Worm (Caenorhabditis elegans) whole organism, L2 larva: ENCODE results near the gene R03D7.15.

Experiments
- alr-1 ChIP-seq: fragments of 150-350 bp; optimal IDR thresholded peaks from 2 replicates; lab custom pipeline; 2014; ENCODE audit warnings: missing biosample characterization, missing genetic modification characterization
- ceh-82 ChIP-seq: fragments of 150-350 bp; optimal IDR thresholded peaks from 2 replicates; lab custom pipeline; 2014; ENCODE audit warnings: missing biosample characterization, missing genetic modification characterization
- egl-27 ChIP-seq: sonication (generic microtip); optimal IDR thresholded peaks from 3 replicates; lab custom pipeline; 2017; ENCODE audit warnings: missing biosample characterization, missing genetic modification reagents, missing genetic modification characterization
- lin-13 ChIP-seq: fragments of 150-350 bp; optimal IDR thresholded peaks from 2 replicates; lab custom pipeline; 2014; ENCODE audit warnings: missing biosample characterization, missing genetic modification reagents, missing genetic modification characterization
- mdl-1 ChIP-seq, 2 experiments: fragments of 150-350 bp in 1 of 2; sonication (generic microtip) in 1 of 2; optimal IDR thresholded peaks; 2 replicates each; lab custom pipeline; 2017; ENCODE audit warnings: missing biosample characterization in 2 of 2, missing genetic modification characterization in 2 of 2
- nhr-11 ChIP-seq: fragments of 150-350 bp; optimal IDR thresholded peaks from 2 replicates; lab custom pipeline; 2014; ENCODE audit warnings: missing biosample characterization, missing genetic modification characterization
- nhr-25 ChIP-seq: fragments of 150-350 bp; sonication (generic microtip); optimal IDR thresholded peaks from 3 replicates; lab custom pipeline; 2014; ENCODE audit warnings: missing biosample characterization, missing genetic modification characterization
- nhr-6 ChIP-seq: fragments of 150-350 bp; optimal IDR thresholded peaks from 2 replicates; lab custom pipeline; 2014; ENCODE audit warnings: missing biosample characterization, missing genetic modification characterization
- nhr-77 ChIP-seq: fragments of 150-350 bp; optimal IDR thresholded peaks from 2 replicates; lab custom pipeline; 2014; ENCODE audit warnings: missing biosample characterization, missing genetic modification characterization
- skn-1 ChIP-seq: sonication (generic microtip); optimal IDR thresholded peaks from 2 replicates; lab custom pipeline; 2017; ENCODE audit warnings: missing biosample characterization, missing genetic modification characterization
- sma-3 ChIP-seq: sonication (generic microtip); optimal IDR thresholded peaks from 2 replicates; lab custom pipeline; 2016; ENCODE audit warnings: missing genetic modification reagents, missing genetic modification characterization, missing compliant biosample characterization
- sma-9 ChIP-seq, 2 experiments: fragments of 150-350 bp in 1 of 2; sonication (generic microtip) in 1 of 2; optimal IDR thresholded peaks; 2 replicates each; lab custom pipeline; 2014 to 2016; ENCODE audit warnings: missing genetic modification characterization in 2 of 2, mild to moderate bottlenecking in 1 of 2, missing biosample characterization in 1 of 2, missing compliant biosample characterization in 1 of 2, missing genetic modification reagents in 1 of 2, moderate library complexity in 1 of 2
- unc-39 ChIP-seq: fragments of 150-350 bp; optimal IDR thresholded peaks from 2 replicates; lab custom pipeline; 2014; ENCODE audit warnings: missing biosample characterization, missing genetic modification characterization

- no peak for TF ChIP-seq nhr-25 (tag; lab: Kevin White, UChicago)
- TF ChIP-seq egl-27 (tag; lab: Kevin White, UChicago), result no peak
- TF ChIP-seq unc-39, result no peak
- no peak for TF ChIP-seq nhr-11 (tag; lab: Kevin White, UChicago)
- no peak for TF ChIP-seq lin-13
- no peak for TF ChIP-seq nhr-77 (tag; lab: Kevin White, UChicago)
- TF ChIP-seq ceh-82 (tag; lab: Kevin White, UChicago), result no peak
- TF ChIP-seq sma-3, result no peak
- TF ChIP-seq mdl-1 (tag; optimal IDR thresholded peaks at IDR 0.05; lab: Kevin White, UChicago), result no peak
- no peak for TF ChIP-seq sma-9 (GFP tag; optimal IDR thresholded peaks at IDR 0.05; lab: Kevin White, UChicago)
- TF ChIP-seq sma-9 (tag; optimal IDR thresholded peaks at IDR 0.05; lab: Kevin White, UChicago), result no peak
- no peak for TF ChIP-seq nhr-6 (tag; lab: Kevin White, UChicago)
- TF ChIP-seq skn-1 (tag; lab: Kevin White, UChicago), result no peak
- no peak for TF ChIP-seq alr-1 (tag; lab: Kevin White, UChicago)
Observed at ce11 chrII:10971677-10972076, 29.7 kb downstream of the R03D7.15 start.
